Worm (Caenorhabditis elegans): ENCODE measurements around the gene F40H6.5.

F40H6.5 gene

DNA sequence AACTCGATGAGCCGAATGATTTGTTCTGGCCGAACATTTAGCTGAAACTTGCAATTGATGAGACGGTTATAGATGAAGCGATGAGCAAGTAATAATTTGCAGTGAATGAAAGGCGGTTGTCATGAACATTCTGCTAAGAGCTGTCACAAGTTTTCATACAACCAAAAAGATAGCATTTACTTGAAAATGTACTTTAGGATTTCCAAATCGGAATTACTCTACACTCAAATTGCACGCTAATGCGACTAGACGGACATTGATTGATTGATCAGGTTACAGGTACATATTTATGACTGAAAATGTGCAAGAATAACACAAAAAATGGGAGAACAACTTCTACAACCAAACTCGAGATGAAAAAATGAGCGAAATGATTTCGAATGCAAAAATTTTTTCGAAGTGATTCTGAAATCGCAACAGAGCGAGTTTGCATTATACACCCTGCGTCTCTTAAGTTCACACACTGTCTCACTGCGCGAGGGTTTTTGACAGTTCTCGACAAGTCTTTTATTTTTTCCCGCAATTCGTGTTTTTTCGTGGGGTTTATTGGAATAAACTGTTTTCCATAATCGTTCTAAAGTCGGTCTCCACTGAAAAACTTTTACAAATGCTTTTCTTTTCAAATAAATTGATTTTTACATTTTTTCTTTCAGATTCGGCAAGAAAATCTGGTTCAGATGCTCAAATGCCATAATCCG lies 35.9 kb downstream of the F40H6.5 start, which contains the start of the genes npp-10 and cyk-3:
Gene npp-10 (minus strand): TSS at position 51 of the 698 bp plus-strand sequence.
Gene cyk-3 (plus strand): TSS at position 648 of the 698 bp plus-strand sequence.
- TF ChIP-seq snpc-1.3 (tag; optimal IDR thresholded peaks at IDR 0.05; ENCODE audit: insufficient read depth) (peak; percentile 2), lsl-1 (GFP tag; optimal IDR thresholded peaks at IDR 0.05) (peak; percentile 52), ceh-40 (GFP tag; IDR thresholded peaks at IDR 0.05) (no peak), efl-1 (GFP tag; optimal IDR thresholded peaks at IDR 0.05) (peak; percentile 76), D2030.7 (GFP tag; IDR thresholded peaks at IDR 0.05) (0 out of 2 replicates have a peak, but pooled peaks have one; percentile 0), F33H1.4 (GFP tag; IDR thresholded peaks at IDR 0.05) (0 out of 2 replicates have a peak, but pooled peaks have one; percentile 6), xnd-1 (tag; optimal IDR thresholded peaks at IDR 0.05) (peak; percentile 6), madf-6 (GFP tag; IDR thresholded peaks at IDR 0.05) (peak; percentile 52; the same call in 1 of the 2 replicates), C17E4.6 (GFP tag; IDR thresholded peaks at IDR 0.05) (no peak), nhr-179 (tag; optimal IDR thresholded peaks at IDR 0.05) (no peak), C06A6.2 (GFP tag; conservative IDR thresholded peaks at IDR 0.05) (no peak), mcd-1 (GFP tag; IDR thresholded peaks at IDR 0.05) (peak; percentile 92), atf-7 (tag; optimal IDR thresholded peaks at IDR 0.05) (no peak), ztf-18 (tag; optimal IDR thresholded peaks at IDR 0.05) (no peak), hmg-1.2 (GFP tag; IDR thresholded peaks at IDR 0.05) (peak; percentile 98), Y56A3A.18 (GFP tag; IDR thresholded peaks at IDR 0.05) (no peak), Y53F4B.3 (GFP tag; IDR thresholded peaks at IDR 0.05) (no peak), dpl-1 (GFP tag; optimal IDR thresholded peaks at IDR 0.05) (peak; percentile 5), dox-1 (GFP tag; IDR thresholded peaks at IDR 0.05) (peak; percentile 47; the same call in 1 of the 2 replicates), repo-1 (tag; optimal IDR thresholded peaks at IDR 0.05) (no peak), zfh-2 (GFP tag; conservative IDR thresholded peaks at IDR 0.05) (no peak), F39B2.1 (GFP tag; IDR thresholded peaks at IDR 0.05) (no peak), lin-54 (GFP tag; optimal IDR thresholded peaks at IDR 0.05) (peak; percentile 30)

DNA sequence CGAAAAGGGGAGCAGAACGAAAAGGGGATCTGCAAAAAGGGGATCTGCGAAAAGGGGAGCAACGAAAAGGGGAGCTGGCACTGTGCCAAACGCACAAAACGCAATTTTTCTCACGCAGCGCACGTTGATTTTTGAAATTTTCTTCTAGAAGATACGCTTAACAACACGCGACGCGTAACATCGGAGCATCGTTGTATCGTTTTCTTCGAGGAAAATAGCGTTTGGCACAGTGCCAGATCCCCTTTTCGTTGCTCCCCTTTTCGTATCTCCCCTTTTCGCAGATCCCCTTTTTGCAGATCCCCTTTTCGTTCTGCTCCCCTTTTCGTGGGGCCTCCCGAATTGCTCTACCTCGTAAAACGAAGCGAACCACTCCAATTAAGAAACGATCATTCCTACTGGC lies 42.6 kb downstream of the F40H6.5 start:
- TF ChIP-seq him-1 (tag; optimal IDR thresholded peaks at IDR 0.05): peak; percentile 84
- TF ChIP-seq egrh-3 (GFP tag; IDR thresholded peaks at IDR 0.05): peak; percentile 29; the same call in 1 of the 2 replicates
- peak; percentile 47; the same call in 1 of the 2 replicates for TF ChIP-seq hsf-1 (GFP tag; IDR thresholded peaks at IDR 0.05)
- peak; percentile 45; the same call in 1 of the 2 replicates for TF ChIP-seq C17E4.6 (GFP tag; IDR thresholded peaks at IDR 0.05)
- peak; percentile 72 for TF ChIP-seq ceh-100 (GFP tag; IDR thresholded peaks at IDR 0.05)
- peak; percentile 59 for TF ChIP-seq mcd-1 (GFP tag; IDR thresholded peaks at IDR 0.05)
- 0 out of 2 replicates have a peak, but pooled peaks have one; percentile 26 for TF ChIP-seq dox-1 (GFP tag; IDR thresholded peaks at IDR 0.05)
- peak; percentile 26; the same call in 1 of the 2 replicates for TF ChIP-seq madf-6 (GFP tag; IDR thresholded peaks at IDR 0.05)
- TF ChIP-seq ekl-4 (GFP tag; IDR thresholded peaks at IDR 0.05): 0 out of 2 replicates have a peak, but pooled peaks have one; percentile 13
- 0 out of 2 replicates have a peak, but pooled peaks have one; percentile 28 for TF ChIP-seq nfyb-1 (GFP tag; IDR thresholded peaks at IDR 0.05)

DNA sequence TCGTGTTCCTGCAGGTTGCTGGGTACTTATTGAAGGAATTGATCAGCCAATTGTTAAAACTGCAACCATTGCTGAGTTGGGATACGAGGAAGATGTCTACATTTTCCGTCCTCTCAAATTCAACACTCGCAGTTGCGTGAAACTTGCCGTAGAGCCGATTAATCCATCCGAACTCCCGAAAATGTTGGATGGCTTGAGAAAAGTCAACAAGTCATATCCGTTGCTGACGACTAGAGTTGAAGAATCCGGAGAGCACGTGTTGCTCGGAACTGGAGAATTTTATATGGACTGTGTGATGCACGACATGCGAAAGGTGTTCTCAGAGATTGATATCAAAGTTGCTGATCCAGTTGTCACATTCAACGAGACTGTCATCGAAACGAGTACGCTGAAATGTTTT lies 44.3 kb downstream of the F40H6.5 start:
- TF ChIP-seq tbp1 (GFP tag; optimal IDR thresholded peaks at IDR 0.05) (no peak), egl-44 (GFP tag; IDR thresholded peaks at IDR 0.05) (no peak), ekl-4 (GFP tag; IDR thresholded peaks at IDR 0.05) (no peak), F39B2.1 (GFP tag; IDR thresholded peaks at IDR 0.05) (no peak), unc-62 (GFP tag; optimal IDR thresholded peaks at IDR 0.05) (no peak), Y67H2A.10 (GFP tag; conservative IDR thresholded peaks at IDR 0.05) (no peak)

All from whole organism, young adult.